Fruit fly (Drosophila melanogaster) whole organism, embryonic: ENCODE measurements around the gene CG3815.
A peak's percentile ranks its signal among the peaks of the same experiment; 100 is the strongest.

Experiments used
- CG10321 ChIP-seq: fragments of 200-800 bp; sonication (Bioruptor generic); IDR thresholded peaks from 2 replicates; pipeline ENCODE4 v1.3.6; 2022; ENCODE audit warnings: missing biosample characterization, missing genetic modification characterization
- CG10366 ChIP-seq: fragments of 200-800 bp; sonication (Bioruptor generic); IDR thresholded peaks from 2 replicates; pipeline ENCODE4 v1.3.6; 2022; ENCODE audit warnings: missing biosample characterization, missing genetic modification characterization
- CG11504 ChIP-seq: fragments of 200-800 bp; sonication (Bioruptor generic); optimal IDR thresholded peaks from 3 replicates; lab custom pipeline; 2019; ENCODE audit warnings: missing biosample characterization, mild to moderate bottlenecking, missing genetic modification characterization, moderate library complexity
- CG11723 ChIP-seq: fragments of 200-800 bp; sonication (Bioruptor generic); optimal IDR thresholded peaks from 2 replicates; lab custom pipeline; 2017; ENCODE audit warnings: missing biosample characterization, mild to moderate bottlenecking, missing genetic modification characterization
- CG12155 ChIP-seq: fragments of 200-800 bp; sonication (Bioruptor generic); optimal IDR thresholded peaks from 3 replicates; lab custom pipeline; 2016; ENCODE audit warnings: missing biosample characterization, missing genetic modification characterization
- CG12391 ChIP-seq: fragments of 200-800 bp; sonication (Bioruptor generic); optimal IDR thresholded peaks from 3 replicates; lab custom pipeline; 2018; ENCODE audit warnings: missing biosample characterization, mild to moderate bottlenecking, missing genetic modification characterization, moderate library complexity
- CG12942 ChIP-seq: fragments of 200-800 bp; sonication (Bioruptor generic); optimal IDR thresholded peaks from 3 replicates; lab custom pipeline; 2016; ENCODE audit warnings: missing biosample characterization, missing genetic modification characterization
- CG16779 ChIP-seq: fragments of 200-800 bp; sonication (Bioruptor generic); IDR thresholded peaks from 2 replicates; pipeline ENCODE4 v1.3.6; 2022; ENCODE audit warnings: missing biosample characterization, missing genetic modification characterization
- CG16815 ChIP-seq: fragments of 200-800 bp; sonication (Bioruptor generic); optimal IDR thresholded peaks from 3 replicates; lab custom pipeline; 2017; ENCODE audit warnings: missing biosample characterization, mild to moderate bottlenecking, missing genetic modification characterization
- CG17385 ChIP-seq: fragments of 200-800 bp; sonication (Bioruptor generic); optimal IDR thresholded peaks from 3 replicates; lab custom pipeline; 2018; ENCODE audit warnings: missing biosample characterization, mild to moderate bottlenecking, missing genetic modification characterization
- CG2889 ChIP-seq: fragments of 200-800 bp; sonication (Bioruptor generic); IDR thresholded peaks from 3 replicates; pipeline ENCODE4 v1.3.6; 2022; ENCODE audit warnings: missing biosample characterization, missing genetic modification characterization
- CG33557 ChIP-seq: fragments of 200-800 bp; sonication (Bioruptor generic); optimal IDR thresholded peaks from 2 replicates; lab custom pipeline; 2019; ENCODE audit warnings: missing biosample characterization, mild to moderate bottlenecking, missing genetic modification characterization, moderate library complexity
- CG7271 ChIP-seq: fragments of 200-800 bp; sonication (Bioruptor generic); optimal IDR thresholded peaks from 2 replicates; lab custom pipeline; 2018; ENCODE audit warnings: missing biosample characterization, mild to moderate bottlenecking, missing genetic modification characterization, moderate library complexity
- CG7372 ChIP-seq: fragments of 200-800 bp; sonication (Bioruptor generic); IDR thresholded peaks from 2 replicates; pipeline ENCODE4 v1.3.6; 2022; ENCODE audit warnings: missing biosample characterization, missing genetic modification characterization
- CTCF ChIP-seq: fragments of 200-800 bp; sonication (Bioruptor generic); optimal IDR thresholded peaks from 2 replicates; lab custom pipeline; 2017; ENCODE audit warnings: missing biosample characterization, mild to moderate bottlenecking, missing genetic modification characterization, moderate library complexity
- HLH54F ChIP-seq: fragments of 200-800 bp; sonication (Bioruptor generic); optimal IDR thresholded peaks from 3 replicates; lab custom pipeline; 2016; ENCODE audit warnings: missing biosample characterization, missing genetic modification characterization
- Hmx ChIP-seq: fragments of 200-800 bp; sonication (Bioruptor generic); optimal IDR thresholded peaks from 2 replicates; lab custom pipeline; 2016; ENCODE audit warnings: missing biosample characterization, missing genetic modification characterization
- Hr3 ChIP-seq: fragments of 200-800 bp; sonication (Bioruptor generic); optimal IDR thresholded peaks from 3 replicates; lab custom pipeline; 2016; ENCODE audit warnings: missing biosample characterization, missing genetic modification characterization
- Hr51 ChIP-seq, 2 experiments: fragments of 200-800 bp; sonication (Bioruptor generic); optimal IDR thresholded peaks; 2 replicates in 1 of 2; 3 replicates in 1 of 2; lab custom pipeline; 2016 to 2018; ENCODE audit warnings: missing biosample characterization in 2 of 2, missing genetic modification characterization in 2 of 2, mild to moderate bottlenecking in 1 of 2, moderate library complexity in 1 of 2
- Lim3 ChIP-seq: fragments of 200-800 bp; sonication (Bioruptor generic); IDR thresholded peaks from 2 replicates; pipeline ENCODE4 v1.3.6; 2022; ENCODE audit warnings: missing biosample characterization, missing genetic modification characterization
- Med ChIP-seq: fragments of 200-800 bp; sonication (Bioruptor generic); peaks from one replicate; lab custom pipeline; 2016; ENCODE audit warnings: missing biosample characterization, missing genetic modification characterization, mild to moderate bottlenecking, inconsistent platforms, moderate library complexity
- Ptx1 ChIP-seq: fragments of 200-800 bp; sonication (Bioruptor generic); IDR thresholded peaks from 2 replicates; pipeline ENCODE4 v1.3.6; 2022; ENCODE audit warnings: missing biosample characterization, missing genetic modification characterization
- Sox102F ChIP-seq: fragments of 200-800 bp; sonication (Bioruptor generic); optimal IDR thresholded peaks from 2 replicates; lab custom pipeline; 2018; ENCODE audit warnings: missing biosample characterization, mild to moderate bottlenecking, missing genetic modification characterization, moderate library complexity
- Ssrp ChIP-seq: fragments of 200-800 bp; sonication (Bioruptor generic); optimal IDR thresholded peaks from 2 replicates; lab custom pipeline; 2018; ENCODE audit warnings: missing biosample characterization, mild to moderate bottlenecking, missing genetic modification characterization, moderate library complexity
- Taf1 ChIP-seq: fragments of 200-800 bp; sonication (Bioruptor generic); IDR thresholded peaks from 2 replicates; pipeline ENCODE4 v1.3.6; 2022; ENCODE audit warnings: missing biosample characterization, missing genetic modification characterization
- abd-A ChIP-seq: fragments of 200-800 bp; sonication (Bioruptor generic); optimal IDR thresholded peaks from 3 replicates; lab custom pipeline; 2019; ENCODE audit warnings: missing biosample characterization, mild to moderate bottlenecking, missing genetic modification characterization, moderate library complexity
- ara ChIP-seq: fragments of 200-800 bp; sonication (Bioruptor generic); IDR thresholded peaks from 2 replicates; pipeline ENCODE4 v1.3.6; 2022; ENCODE audit warnings: missing biosample characterization, missing genetic modification characterization
- bsh ChIP-seq, 2 experiments: fragments of 200-800 bp; sonication (Bioruptor generic); optimal IDR thresholded peaks; 2 replicates each; lab custom pipeline; 2017 to 2018; ENCODE audit warnings: mild to moderate bottlenecking in 2 of 2, missing biosample characterization in 2 of 2, missing genetic modification characterization in 2 of 2, moderate library complexity in 1 of 2
- cas ChIP-seq: fragments of 200-800 bp; sonication (Bioruptor generic); IDR thresholded peaks from 2 replicates; pipeline ENCODE4 v1.3.6; 2022; ENCODE audit warnings: missing biosample characterization, missing genetic modification characterization
- da ChIP-seq: fragments of 200-800 bp; sonication (Bioruptor generic); optimal IDR thresholded peaks from 2 replicates; lab custom pipeline; 2016; ENCODE audit warnings: missing biosample characterization, missing genetic modification characterization
- dati ChIP-seq: fragments of 200-800 bp; sonication (Bioruptor generic); IDR thresholded peaks from 2 replicates; pipeline ENCODE4 v1.3.6; 2022; ENCODE audit warnings: missing biosample characterization, missing genetic modification characterization
- eve ChIP-seq, 2 experiments: fragments of >200 bp; optimal IDR thresholded peaks; 2 replicates each; lab custom pipeline; 2017; ENCODE audit warnings: missing biosample characterization in 2 of 2, missing genetic modification characterization in 2 of 2
- fd102C ChIP-seq: fragments of 200-800 bp; sonication (Bioruptor generic); optimal IDR thresholded peaks from 2 replicates; lab custom pipeline; 2018; ENCODE audit warnings: missing biosample characterization, mild to moderate bottlenecking, missing genetic modification characterization, moderate library complexity
- fd3F ChIP-seq: fragments of 200-800 bp; sonication (Bioruptor generic); optimal IDR thresholded peaks from 2 replicates; lab custom pipeline; 2018; ENCODE audit warnings: missing biosample characterization, mild to moderate bottlenecking, missing genetic modification characterization, moderate library complexity
- hkb ChIP-seq, 2 experiments: fragments of 200-800 bp in 1 of 2; fragments of >200 bp in 1 of 2; sonication (Bioruptor generic) in 1 of 2; IDR thresholded peaks in 1 of 2; optimal IDR thresholded peaks in 1 of 2; 2 replicates each; pipeline versions ENCODE4 v1.3.6 to Lab custom; 2017 to 2022; ENCODE audit warnings: missing biosample characterization in 1 of 2, missing genetic modification characterization in 1 of 2
- hth ChIP-seq: fragments of >200 bp; optimal IDR thresholded peaks from 2 replicates; lab custom pipeline; 2017; ENCODE audit warnings: inconsistent platforms
- inv ChIP-seq: fragments of 200-800 bp; sonication (Bioruptor generic); IDR thresholded peaks from 2 replicates; pipeline ENCODE4 v1.3.6; 2022; ENCODE audit warnings: missing biosample characterization, missing genetic modification characterization; ENCODE audit not compliant: partially characterized antibody
- lab ChIP-seq: fragments of 200-800 bp; sonication (Bioruptor generic); optimal IDR thresholded peaks from 3 replicates; lab custom pipeline; 2017; ENCODE audit warnings: missing biosample characterization, missing genetic modification characterization, mild to moderate bottlenecking, moderate library complexity, missing genetic modification reagents
- luna ChIP-seq: fragments of 200-800 bp; sonication (Bioruptor generic); optimal IDR thresholded peaks from 2 replicates; lab custom pipeline; 2016; ENCODE audit warnings: missing biosample characterization, missing genetic modification characterization
- nau ChIP-seq: fragments of 200-800 bp; sonication (Bioruptor generic); optimal IDR thresholded peaks from 3 replicates; lab custom pipeline; 2017; ENCODE audit warnings: missing biosample characterization, mild to moderate bottlenecking, missing genetic modification characterization, missing genetic modification reagents
- odd ChIP-seq: fragments of 200-800 bp; sonication (Bioruptor generic); optimal IDR thresholded peaks from 2 replicates; lab custom pipeline; 2017; ENCODE audit warnings: missing biosample characterization, mild to moderate bottlenecking, missing genetic modification characterization
- pzg ChIP-seq: fragments of 200-800 bp; sonication (Bioruptor generic); optimal IDR thresholded peaks from 3 replicates; lab custom pipeline; 2018; ENCODE audit warnings: missing biosample characterization, mild to moderate bottlenecking, missing genetic modification characterization, moderate library complexity
- repo ChIP-seq: fragments of 200-800 bp; sonication (Bioruptor generic); optimal IDR thresholded peaks from 2 replicates; lab custom pipeline; 2016; ENCODE audit warnings: missing biosample characterization, missing genetic modification characterization
- sens ChIP-seq: fragments of 200-800 bp; sonication (Bioruptor generic); peaks from one replicate; lab custom pipeline; 2016; ENCODE audit warnings: missing biosample characterization, missing genetic modification characterization
- sens-2 ChIP-seq: fragments of 200-800 bp; sonication (Bioruptor generic); IDR thresholded peaks from 2 replicates; pipeline ENCODE4 v1.3.6; 2022; ENCODE audit warnings: missing biosample characterization, missing genetic modification characterization
- sqz ChIP-seq: fragments of 200-800 bp; sonication (Bioruptor generic); optimal IDR thresholded peaks from 3 replicates; lab custom pipeline; 2018; ENCODE audit warnings: missing biosample characterization, mild to moderate bottlenecking, missing genetic modification characterization
- sr ChIP-seq: fragments of 200-800 bp; sonication (Bioruptor generic); IDR thresholded peaks from 3 replicates; pipeline ENCODE4 v1.3.6; 2022; ENCODE audit warnings: missing biosample characterization, missing genetic modification characterization
- tup ChIP-seq: fragments of 200-800 bp; sonication (Bioruptor generic); optimal IDR thresholded peaks from 2 replicates; lab custom pipeline; 2016; ENCODE audit warnings: missing biosample characterization, mild to moderate bottlenecking, missing genetic modification characterization, moderate library complexity
- vnd ChIP-seq: fragments of 200-800 bp; sonication (Bioruptor generic); IDR thresholded peaks from 3 replicates; pipeline ENCODE4 v1.3.6; 2022; ENCODE audit warnings: missing biosample characterization, missing genetic modification characterization; ENCODE audit not compliant: partially characterized antibody
- zen ChIP-seq: fragments of 200-800 bp; sonication (Bioruptor generic); optimal IDR thresholded peaks from 3 replicates; lab custom pipeline; 2018; ENCODE audit warnings: missing biosample characterization, mild to moderate bottlenecking, missing genetic modification characterization, moderate library complexity

CG3815 gene

DNA sequence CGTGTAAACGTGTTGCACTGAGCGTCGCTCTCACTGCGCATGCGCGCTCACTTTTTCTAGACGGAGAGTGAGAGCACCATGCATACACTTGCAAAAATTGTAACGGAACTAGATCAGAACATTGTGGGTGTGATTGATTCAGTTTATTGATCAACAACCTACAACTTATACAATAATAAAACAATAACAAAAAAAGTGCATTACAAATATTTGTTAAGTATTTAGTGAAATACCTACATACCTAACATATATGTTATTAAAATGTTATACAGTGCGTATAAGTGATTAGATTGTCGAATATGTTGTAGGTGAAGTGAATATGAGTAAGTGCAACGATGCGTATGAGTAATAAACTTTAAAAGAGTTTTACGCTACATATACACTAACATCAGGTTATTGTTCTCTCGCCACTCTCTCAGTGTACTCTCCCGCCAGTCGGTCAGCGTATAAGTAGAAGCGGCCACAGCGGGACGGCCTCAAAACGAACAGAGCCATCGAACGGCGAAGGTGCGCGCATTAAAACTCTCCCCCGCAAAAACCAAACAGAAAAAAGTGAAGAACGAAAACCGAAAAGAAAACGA lies 35.3 kb downstream of the CG3815 start, which contains the start of gene CG42240 (continued):
- TF ChIP-seq Ssrp (peak; percentile 89), hkb (optimal IDR thresholded peaks at IDR 0.05; lab: Kevin White, UChicago) (no peak), hkb (GFP tag; IDR thresholded peaks at IDR 0.05; lab: Robert Waterston, UW) (peak; percentile 91), cas (GFP tag; lab: Robert Waterston, UW) (no peak), zen (peak; percentile 79), CG33557 (GFP tag; lab: Kevin White, UChicago) (peak; percentile 71), HLH54F (peak; percentile 72), CG17385 (GFP tag; lab: Kevin White, UChicago) (peak; percentile 90), nau (GFP tag; lab: Kevin White, UChicago) (no peak), repo (peak; percentile 55), eve (GFP tag; optimal IDR thresholded peaks at IDR 0.05; lab: Kevin White, UChicago) (peak in 1 of 2 experiments; percentile 99), fd3F (GFP tag; lab: Kevin White, UChicago) (peak; percentile 78), abd-A (tag; lab: Kevin White, UChicago) (peak; percentile 57), fd102C (GFP tag; lab: Kevin White, UChicago) (peak; percentile 46), CG12155 (GFP tag; lab: Kevin White, UChicago) (peak; percentile 75), Ptx1 (GFP tag; lab: Robert Waterston, UW) (peak; percentile 88), Hr51 (GFP tag; optimal IDR thresholded peaks at IDR 0.05; lab: Kevin White, UChicago) (peak; percentile 63 to 95), sqz (GFP tag; lab: Kevin White, UChicago) (peak; percentile 87), pzg (GFP tag; lab: Kevin White, UChicago) (no peak), Hmx (peak; percentile 62), sens-2 (no peak), CTCF (GFP tag; lab: Kevin White, UChicago) (no peak), da (no peak), hth (lab: Kevin White, UChicago) (no peak), Taf1 (GFP tag; lab: Robert Waterston, UW) (peak; percentile 19; the same call in 1 of the 2 replicates), CG7271 (tag; lab: Kevin White, UChicago) (no peak), Lim3 (peak; percentile 46; the same call in 1 of the 2 replicates), CG11723 (peak; percentile 88), dati (GFP tag; lab: Robert Waterston, UW) (no peak; the same call in 1 of the 2 replicates), vnd (no peak), CG10366 (GFP tag; lab: Robert Waterston, UW) (peak; percentile 71), CG12942 (GFP tag; lab: Kevin White, UChicago) (peak; percentile 81), odd (GFP tag; lab: Kevin White, UChicago) (peak; percentile 92), CG16779 (no peak), CG2889 (peak; percentile 60; the same call in 1 of the 3 replicates), CG16815 (GFP tag; lab: Kevin White, UChicago) (peak; percentile 70), tup (GFP tag; lab: Kevin White, UChicago) (peak; percentile 58), CG7372 (GFP tag; lab: Robert Waterston, UW) (peak; percentile 81), CG10321 (GFP tag; lab: Robert Waterston, UW) (no peak)
- TF ChIP-seq, all 482 proteins: peak for 382

DNA sequence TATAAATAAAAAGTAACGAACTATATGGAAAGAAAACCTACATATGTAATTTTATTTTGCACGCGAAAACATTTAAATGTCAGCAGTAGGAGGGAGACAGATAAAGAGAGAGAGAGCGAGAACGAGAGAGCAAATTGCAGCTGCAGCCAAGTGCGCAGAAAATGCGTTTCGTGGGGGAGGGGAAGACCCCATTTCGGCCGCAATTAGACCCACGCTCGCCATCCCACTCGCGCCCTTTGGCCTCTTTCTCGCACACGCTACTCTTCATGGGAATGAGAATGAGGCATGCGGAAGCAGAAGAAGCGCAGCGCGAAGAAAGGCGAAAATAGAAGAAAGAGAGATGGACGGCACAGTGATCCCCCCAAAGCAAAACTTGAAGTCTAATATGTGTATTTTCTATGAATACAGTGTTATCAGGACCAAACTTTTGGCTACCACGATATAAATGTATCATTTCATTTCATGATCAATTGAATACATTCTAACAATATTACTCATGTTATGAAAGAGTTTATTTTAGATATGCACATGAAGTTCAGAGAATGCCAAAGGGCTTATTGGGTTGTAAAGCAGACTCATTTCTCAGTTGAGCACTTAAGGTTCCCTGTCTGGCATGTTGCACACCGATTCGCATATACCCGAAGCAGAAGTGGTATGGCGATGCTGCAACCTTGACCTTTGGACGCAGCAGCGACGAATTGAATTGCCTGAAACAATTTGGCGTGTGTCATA lies 38.0 kb downstream of the CG3815 start:
- TF ChIP-seq Sox102F (peak; percentile 22), CG11504 (tag; lab: Kevin White, UChicago) (peak; percentile 26), sens (GFP tag; lab: Kevin White, UChicago) (peak; percentile 57), Hr3 (GFP tag; lab: Kevin White, UChicago) (no peak), inv (no peak), luna (GFP tag; lab: Kevin White, UChicago) (no peak), sr (GFP tag; lab: Robert Waterston, UW) (0 out of 3 replicates have a peak, but pooled peaks have one; percentile 10), bsh (GFP tag; optimal IDR thresholded peaks at IDR 0.05; lab: Kevin White, UChicago) (peak; percentile 5 to 28), lab (GFP tag; lab: Kevin White, UChicago) (peak; percentile 7), Ptx1 (GFP tag; lab: Robert Waterston, UW) (0 out of 2 replicates have a peak, but pooled peaks have one; percentile 34), CG12391 (no peak), ara (GFP tag; lab: Robert Waterston, UW) (no peak), Med (GFP tag; lab: Kevin White, UChicago) (peak; percentile 60)
